Worm (Caenorhabditis elegans) whole organism, L1 larva: ENCODE data around the gene F56D2.8.

Experiments
- ama-1 ChIP-seq: fragments of 150-350 bp; optimal IDR thresholded peaks from 2 replicates; lab custom pipeline; 2014
- fkh-8 ChIP-seq: sonication (generic microtip); optimal IDR thresholded peaks from 2 replicates; lab custom pipeline; 2016; ENCODE audit warnings: mild to moderate bottlenecking, missing genetic modification characterization, missing compliant biosample characterization

DNA sequence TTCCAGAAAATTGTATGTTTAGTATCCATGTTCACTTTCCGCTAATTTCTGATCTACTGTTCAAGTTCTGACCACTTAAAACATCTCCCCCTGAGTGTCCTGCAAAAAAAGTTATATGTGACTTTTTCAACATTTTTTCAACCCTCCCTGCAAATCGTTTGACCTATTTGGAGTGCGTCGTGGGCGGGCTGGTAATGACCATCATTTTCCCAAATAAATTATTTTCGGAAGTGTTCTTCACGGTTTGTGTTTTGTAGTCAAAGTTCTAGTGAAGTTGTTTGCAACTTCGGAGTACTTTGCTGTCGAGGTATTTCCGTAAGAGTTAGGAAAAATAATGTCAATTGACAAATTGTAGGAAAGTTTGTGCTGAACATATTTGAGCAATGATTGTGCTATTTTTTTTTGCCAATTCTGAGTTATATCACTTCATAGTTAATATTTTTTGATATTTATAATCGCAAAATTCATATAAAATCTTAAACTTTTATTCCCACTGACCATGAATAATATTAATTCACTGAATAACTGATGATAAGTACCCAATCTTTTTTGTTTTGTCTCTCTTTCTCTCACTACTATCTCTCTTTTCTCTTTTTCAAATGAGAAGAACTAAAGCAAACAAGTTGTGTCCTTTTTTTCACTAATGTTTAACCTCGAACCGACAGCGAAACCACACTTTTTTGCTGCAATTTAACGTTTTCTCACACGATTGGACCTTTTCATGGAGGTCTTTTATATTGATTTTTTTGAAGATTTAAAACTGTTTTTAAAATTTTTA lies 39.8 kb upstream of the F56D2.8 start:
- TF ChIP-seq ama-1, result no peak
- TF ChIP-seq fkh-8 (tag; lab: Kevin White, UChicago), result no peak
